Fruit fly (Drosophila melanogaster) whole organism, embryonic: ENCODE measurements around the gene Syx13.

Experiments used
- CG10654 ChIP-seq: fragments of 200-800 bp; sonication (Bioruptor generic); optimal IDR thresholded peaks from 2 replicates; lab custom pipeline; 2016; ENCODE audit warnings: missing biosample characterization, missing genetic modification characterization
- CG18599 ChIP-seq: fragments of 200-800 bp; sonication (Bioruptor generic); optimal IDR thresholded peaks from 3 replicates; lab custom pipeline; 2017; ENCODE audit warnings: missing biosample characterization, missing genetic modification characterization, mild to moderate bottlenecking, moderate library complexity, missing genetic modification reagents
- CG18619 ChIP-seq: fragments of 200-800 bp; sonication (Bioruptor generic); optimal IDR thresholded peaks from 3 replicates; lab custom pipeline; 2017; ENCODE audit warnings: missing biosample characterization, mild to moderate bottlenecking, missing genetic modification characterization
- CG4707 ChIP-seq: fragments of 200-800 bp; sonication (Bioruptor generic); optimal IDR thresholded peaks from 2 replicates; lab custom pipeline; 2018; ENCODE audit warnings: missing biosample characterization, mild to moderate bottlenecking, missing genetic modification characterization, moderate library complexity
- amos ChIP-seq: fragments of 200-800 bp; sonication (Bioruptor generic); IDR thresholded peaks from 2 replicates; pipeline ENCODE4 v1.3.6; 2022; ENCODE audit warnings: missing biosample characterization, missing genetic modification characterization; ENCODE audit not compliant: partially characterized antibody
- dimm ChIP-seq: fragments of 200-800 bp; sonication (Bioruptor generic); IDR thresholded peaks from 2 replicates; pipeline ENCODE4 v1.3.6; 2022; ENCODE audit warnings: missing biosample characterization, missing genetic modification characterization
- oc ChIP-seq: fragments of 200-800 bp; sonication (Bioruptor generic); optimal IDR thresholded peaks from 2 replicates; lab custom pipeline; 2018; ENCODE audit warnings: missing biosample characterization, mild to moderate bottlenecking, missing genetic modification characterization, moderate library complexity
- pb ChIP-seq: fragments of 200-800 bp; sonication (Bioruptor generic); optimal IDR thresholded peaks from 3 replicates; lab custom pipeline; 2016; ENCODE audit warnings: missing biosample characterization, missing genetic modification characterization
- ssp ChIP-seq: fragments of 200-800 bp; sonication (Bioruptor generic); IDR thresholded peaks from 2 replicates; pipeline ENCODE4 v1.3.6; 2022; ENCODE audit warnings: missing biosample characterization, missing genetic modification characterization
- stc ChIP-seq: fragments of 200-800 bp; sonication (Bioruptor generic); IDR thresholded peaks from 2 replicates; pipeline ENCODE4 v1.3.6; 2022; ENCODE audit warnings: missing biosample characterization, missing genetic modification characterization
- sug ChIP-seq: fragments of 200-800 bp; optimal IDR thresholded peaks from 2 replicates; lab custom pipeline; 2019; ENCODE audit warnings: missing biosample characterization, mild to moderate bottlenecking, missing genetic modification characterization, moderate library complexity

- TF ChIP-seq CG4707 (GFP tag; lab: Kevin White, UChicago) (no peak), CG18599 (GFP tag; lab: Kevin White, UChicago) (no peak), pb (no peak), CG10654 (GFP tag; lab: Kevin White, UChicago) (no peak), ssp (no peak), oc (tag; lab: Kevin White, UChicago) (no peak), stc (no peak), amos (GFP tag; lab: Robert Waterston, UW) (no peak), CG18619 (no peak), sug (tag; lab: Kevin White, UChicago) (no peak), dimm (no peak)
These were observed 17.1 kb downstream of the Syx13 start, which contains the start of the genes CG14115 and CG34428 for dm6 chr3L:13061322-13061809.
